Fruit fly (Drosophila melanogaster) whole organism, embryonic: Measurements from ENCODE around the gene CG5390.

Source experiments
- Abd-B ChIP-seq: fragments of 200-800 bp; sonication (Bioruptor generic); optimal IDR thresholded peaks from 2 replicates; lab custom pipeline; 2018; ENCODE audit warnings: missing biosample characterization, mild to moderate bottlenecking, missing genetic modification characterization, moderate library complexity
- Asciz ChIP-seq: fragments of 200-800 bp; sonication (Bioruptor generic); optimal IDR thresholded peaks from 2 replicates; lab custom pipeline; 2017; ENCODE audit warnings: missing biosample characterization, mild to moderate bottlenecking, missing genetic modification characterization, missing genetic modification reagents
- BEAF-32 ChIP-seq: fragments of 200-800 bp; sonication (Bioruptor generic); optimal IDR thresholded peaks from 3 replicates; lab custom pipeline; 2017; ENCODE audit warnings: missing biosample characterization, missing genetic modification characterization, mild to moderate bottlenecking, moderate library complexity, missing genetic modification reagents
- Bdp1 ChIP-seq: fragments of 200-800 bp; sonication (Bioruptor generic); optimal IDR thresholded peaks from 3 replicates; lab custom pipeline; 2016; ENCODE audit warnings: missing biosample characterization, missing genetic modification characterization
- BtbVII ChIP-seq: fragments of 200-800 bp; sonication (Bioruptor generic); optimal IDR thresholded peaks from 3 replicates; lab custom pipeline; 2017; ENCODE audit warnings: missing biosample characterization, mild to moderate bottlenecking, missing genetic modification characterization
- CG10209 ChIP-seq: fragments of 200-800 bp; sonication (Bioruptor generic); optimal IDR thresholded peaks from 3 replicates; lab custom pipeline; 2017; ENCODE audit warnings: missing biosample characterization, mild to moderate bottlenecking, missing genetic modification characterization, missing genetic modification reagents
- CG10267 ChIP-seq: fragments of 200-800 bp; sonication (Bioruptor generic); optimal IDR thresholded peaks from 2 replicates; lab custom pipeline; 2018; ENCODE audit warnings: missing biosample characterization, mild to moderate bottlenecking, missing genetic modification characterization, moderate library complexity
- CG10431 ChIP-seq: fragments of 200-800 bp; sonication (Bioruptor generic); optimal IDR thresholded peaks from 3 replicates; lab custom pipeline; 2018; ENCODE audit warnings: missing biosample characterization, mild to moderate bottlenecking, missing genetic modification characterization
- CG10959 ChIP-seq: fragments of 200-800 bp; sonication (Bioruptor generic); IDR thresholded peaks from 2 replicates; pipeline ENCODE4 v1.3.6; 2022; ENCODE audit warnings: missing biosample characterization, missing genetic modification characterization
- CG11247 ChIP-seq: fragments of 200-800 bp; sonication (Bioruptor generic); IDR thresholded peaks from 2 replicates; pipeline ENCODE4 v1.3.6; 2022; ENCODE audit warnings: missing biosample characterization, missing genetic modification characterization
- CG11696 ChIP-seq: fragments of 200-800 bp; sonication (Bioruptor generic); IDR thresholded peaks from 2 replicates; pipeline ENCODE4 v1.3.6; 2022; ENCODE audit warnings: missing biosample characterization, missing genetic modification characterization
- CG14014 ChIP-seq: fragments of 200-800 bp; sonication (Bioruptor generic); IDR thresholded peaks from 2 replicates; pipeline ENCODE4 v1.3.6; 2022; ENCODE audit warnings: missing biosample characterization, missing genetic modification characterization
- CG14667 ChIP-seq: fragments of 200-800 bp; sonication (Bioruptor generic); IDR thresholded peaks from 2 replicates; pipeline ENCODE4 v1.3.6; 2022; ENCODE audit warnings: missing biosample characterization, missing genetic modification characterization
- CG2202 ChIP-seq: fragments of 200-800 bp; sonication (Bioruptor generic); optimal IDR thresholded peaks from 2 replicates; lab custom pipeline; 2018; ENCODE audit warnings: missing biosample characterization, mild to moderate bottlenecking, missing genetic modification characterization
- CG2678 ChIP-seq: fragments of 200-800 bp; sonication (Bioruptor generic); optimal IDR thresholded peaks from 3 replicates; lab custom pipeline; 2019; ENCODE audit warnings: missing biosample characterization, mild to moderate bottlenecking, missing genetic modification characterization, moderate library complexity
- CG2712 ChIP-seq: fragments of 200-800 bp; optimal IDR thresholded peaks from 3 replicates; lab custom pipeline; 2019; ENCODE audit warnings: missing biosample characterization, mild to moderate bottlenecking, missing genetic modification characterization, moderate library complexity
- CG31365 ChIP-seq: fragments of 200-800 bp; sonication (Bioruptor generic); optimal IDR thresholded peaks from 2 replicates; lab custom pipeline; 2018; ENCODE audit warnings: missing biosample characterization, mild to moderate bottlenecking, missing genetic modification characterization
- CG33213 ChIP-seq: fragments of 200-800 bp; sonication (Bioruptor generic); optimal IDR thresholded peaks from 3 replicates; lab custom pipeline; 2016; ENCODE audit warnings: missing biosample characterization, missing genetic modification characterization
- CG34224 ChIP-seq: fragments of 200-800 bp; sonication (Bioruptor generic); IDR thresholded peaks from 3 replicates; pipeline ENCODE4 v1.3.6; 2022; ENCODE audit warnings: missing biosample characterization, missing genetic modification characterization; ENCODE audit not compliant: partially characterized antibody
- CG3726 ChIP-seq: fragments of 200-800 bp; sonication (Bioruptor generic); IDR thresholded peaks from 3 replicates; pipeline ENCODE4, ENCODE4 v1.3.6; 2022; ENCODE audit warnings: missing biosample characterization, missing genetic modification characterization
- CG3995 ChIP-seq: fragments of 200-800 bp; sonication (Bioruptor generic); optimal IDR thresholded peaks from 3 replicates; lab custom pipeline; 2016; ENCODE audit warnings: missing biosample characterization, missing genetic modification characterization
- CG43689 ChIP-seq: fragments of 200-800 bp; sonication (Bioruptor generic); IDR thresholded peaks from 2 replicates; pipeline ENCODE4 v1.3.6; 2022; ENCODE audit warnings: missing biosample characterization, missing genetic modification characterization
- CG9437 ChIP-seq: fragments of 200-800 bp; sonication (Bioruptor generic); optimal IDR thresholded peaks from 2 replicates; lab custom pipeline; 2018; ENCODE audit warnings: missing biosample characterization, mild to moderate bottlenecking, missing genetic modification characterization
- CkIIα-i1 ChIP-seq: fragments of 200-800 bp; sonication (Bioruptor generic); IDR thresholded peaks from 2 replicates; pipeline ENCODE4 v1.3.6; 2022; ENCODE audit warnings: missing biosample characterization, missing genetic modification characterization
- Lpt ChIP-seq: fragments of >200 bp; optimal IDR thresholded peaks from 2 replicates; lab custom pipeline; 2018; ENCODE audit warnings: missing biosample characterization, missing genetic modification characterization
- Med ChIP-seq: fragments of 200-800 bp; sonication (Bioruptor generic); peaks from one replicate; lab custom pipeline; 2016; ENCODE audit warnings: missing biosample characterization, missing genetic modification characterization, mild to moderate bottlenecking, inconsistent platforms, moderate library complexity
- NFAT ChIP-seq: fragments of 200-800 bp; sonication (Bioruptor generic); IDR thresholded peaks from 2 replicates; pipeline ENCODE4 v1.3.6; 2022; ENCODE audit warnings: missing biosample characterization, missing genetic modification characterization
- Opbp ChIP-seq: fragments of 200-800 bp; sonication (Bioruptor generic); IDR thresholded peaks from 3 replicates; pipeline ENCODE4 v1.3.6; 2022; ENCODE audit warnings: missing biosample characterization, missing genetic modification characterization; ENCODE audit not compliant: partially characterized antibody
- PHDP ChIP-seq: fragments of 200-800 bp; sonication (Bioruptor generic); optimal IDR thresholded peaks from 3 replicates; lab custom pipeline; 2018; ENCODE audit warnings: missing biosample characterization, mild to moderate bottlenecking, missing genetic modification characterization, moderate library complexity
- Rfx ChIP-seq: fragments of 200-800 bp; sonication (Bioruptor generic); IDR thresholded peaks from 2 replicates; pipeline ENCODE4 v1.3.6; 2022; ENCODE audit warnings: missing biosample characterization, missing genetic modification characterization
- Sox100B ChIP-seq: fragments of 200-800 bp; sonication (Bioruptor generic); optimal IDR thresholded peaks from 3 replicates; lab custom pipeline; 2018; ENCODE audit warnings: missing biosample characterization, mild to moderate bottlenecking, missing genetic modification characterization
- ash1 ChIP-seq: fragments of 200-800 bp; sonication (Bioruptor generic); optimal IDR thresholded peaks from 2 replicates; lab custom pipeline; 2018; ENCODE audit warnings: missing biosample characterization, mild to moderate bottlenecking, missing genetic modification characterization
- bowl ChIP-seq: fragments of 200-800 bp; sonication (Bioruptor generic); IDR thresholded peaks from 2 replicates; pipeline ENCODE4 v1.3.6; 2022; ENCODE audit warnings: missing biosample characterization, missing genetic modification characterization
- crol ChIP-seq: fragments of 200-800 bp; sonication (Bioruptor generic); IDR thresholded peaks from 2 replicates; pipeline ENCODE4 v1.3.6; 2022; ENCODE audit warnings: missing biosample characterization, missing genetic modification characterization
- cwo ChIP-seq: fragments of 200-800 bp; sonication (Bioruptor generic); optimal IDR thresholded peaks from 3 replicates; lab custom pipeline; 2017; ENCODE audit warnings: missing biosample characterization, missing genetic modification characterization, mild to moderate bottlenecking, moderate library complexity, missing genetic modification reagents
- eve ChIP-seq, 2 experiments: fragments of >200 bp; optimal IDR thresholded peaks; 2 replicates each; lab custom pipeline; 2017; ENCODE audit warnings: missing biosample characterization in 2 of 2, missing genetic modification characterization in 2 of 2
- exex ChIP-seq: fragments of 200-800 bp; sonication (Bioruptor generic); optimal IDR thresholded peaks from 4 replicates; lab custom pipeline; 2018; ENCODE audit warnings: missing biosample characterization, mild to moderate bottlenecking, missing genetic modification characterization, moderate library complexity
- hb ChIP-seq: fragments of 200-800 bp; sonication (Bioruptor generic); IDR thresholded peaks from 3 replicates; pipeline ENCODE4 v1.3.6; 2022; ENCODE audit warnings: missing biosample characterization, missing genetic modification characterization; ENCODE audit not compliant: partially characterized antibody
- luna ChIP-seq: fragments of 200-800 bp; sonication (Bioruptor generic); optimal IDR thresholded peaks from 2 replicates; lab custom pipeline; 2016; ENCODE audit warnings: missing biosample characterization, missing genetic modification characterization
- otp ChIP-seq: fragments of 200-800 bp; sonication (Bioruptor generic); IDR thresholded peaks from 3 replicates; pipeline ENCODE4, ENCODE4 v1.3.6; 2022; ENCODE audit warnings: missing biosample characterization, missing genetic modification characterization
- pho ChIP-seq: fragments of 200-800 bp; sonication (Bioruptor generic); optimal IDR thresholded peaks from 2 replicates; lab custom pipeline; 2016; ENCODE audit warnings: missing biosample characterization, missing genetic modification characterization
- pnt ChIP-seq: fragments of 200-800 bp; sonication (Bioruptor generic); optimal IDR thresholded peaks from 3 replicates; lab custom pipeline; 2016; ENCODE audit warnings: missing biosample characterization, missing genetic modification characterization
- pzg ChIP-seq: fragments of 200-800 bp; sonication (Bioruptor generic); optimal IDR thresholded peaks from 3 replicates; lab custom pipeline; 2018; ENCODE audit warnings: missing biosample characterization, mild to moderate bottlenecking, missing genetic modification characterization, moderate library complexity
- ranshi ChIP-seq: fragments of 200-800 bp; sonication (Bioruptor generic); IDR thresholded peaks from 2 replicates; pipeline ENCODE4 v1.3.6; 2022; ENCODE audit warnings: missing biosample characterization, missing genetic modification characterization
- slou ChIP-seq: fragments of 200-800 bp; sonication (Bioruptor generic); optimal IDR thresholded peaks from 3 replicates; lab custom pipeline; 2016; ENCODE audit warnings: missing biosample characterization, missing genetic modification characterization
- slp2 ChIP-seq: fragments of 200-800 bp; sonication (Bioruptor generic); optimal IDR thresholded peaks from 2 replicates; lab custom pipeline; 2016; ENCODE audit warnings: missing biosample characterization, missing genetic modification characterization
- sob ChIP-seq: fragments of 200-800 bp; sonication (Bioruptor generic); IDR thresholded peaks from 2 replicates; pipeline ENCODE4 v1.3.6; 2022; ENCODE audit warnings: missing biosample characterization, missing genetic modification characterization
- trh ChIP-seq: fragments of 200-800 bp; sonication (Bioruptor generic); optimal IDR thresholded peaks from 2 replicates; lab custom pipeline; 2016; ENCODE audit warnings: missing biosample characterization, missing genetic modification characterization
- unc-4 ChIP-seq: fragments of 200-800 bp; sonication (Bioruptor generic); IDR thresholded peaks from 2 replicates; pipeline ENCODE4 v1.3.6; 2022; ENCODE audit warnings: missing biosample characterization, missing genetic modification characterization; ENCODE audit not compliant: partially characterized antibody

Gene CG5390

DNA sequence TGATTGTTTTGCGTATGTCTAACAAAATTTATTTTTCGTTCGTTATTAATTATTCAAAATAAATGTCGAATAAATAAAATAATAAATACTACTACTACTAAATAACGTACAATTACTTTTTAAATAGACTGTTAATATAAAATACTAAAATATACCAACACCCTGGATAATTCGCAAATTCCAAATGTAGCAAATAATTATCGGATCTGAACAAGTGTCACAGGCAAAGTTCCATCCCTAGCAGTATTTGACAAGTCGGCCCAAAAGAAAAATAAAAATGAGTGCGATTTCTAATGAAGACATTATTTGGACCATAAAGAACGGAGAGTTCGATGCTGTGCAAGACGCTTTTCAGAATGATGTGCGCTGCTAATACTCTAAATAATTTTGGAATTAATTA lies 35.0 kb upstream of the CG5390 start, which contains the start of gene CG31715 (continued):
- TF ChIP-seq Asciz (GFP tag; lab: Kevin White, UChicago) (no peak), CG10267 (tag; lab: Kevin White, UChicago) (peak; percentile 14), slou (no peak), BEAF-32 (GFP tag; lab: Kevin White, UChicago) (peak; percentile 67), CG10209 (GFP tag; lab: Kevin White, UChicago) (no peak), Sox100B (GFP tag; lab: Kevin White, UChicago) (peak; percentile 18), CG31365 (tag; lab: Kevin White, UChicago) (no peak), Med (GFP tag; lab: Kevin White, UChicago) (peak; percentile 79), Rfx (no peak), BtbVII (GFP tag; lab: Kevin White, UChicago) (no peak), CG3726 (GFP tag; lab: Robert Waterston, UW) (no peak), unc-4 (peak; percentile 45; the same call in 1 of the 2 replicates), Bdp1 (GFP tag; lab: Kevin White, UChicago) (no peak), ranshi (peak; percentile 53; the same call in 1 of the 2 replicates)

DNA sequence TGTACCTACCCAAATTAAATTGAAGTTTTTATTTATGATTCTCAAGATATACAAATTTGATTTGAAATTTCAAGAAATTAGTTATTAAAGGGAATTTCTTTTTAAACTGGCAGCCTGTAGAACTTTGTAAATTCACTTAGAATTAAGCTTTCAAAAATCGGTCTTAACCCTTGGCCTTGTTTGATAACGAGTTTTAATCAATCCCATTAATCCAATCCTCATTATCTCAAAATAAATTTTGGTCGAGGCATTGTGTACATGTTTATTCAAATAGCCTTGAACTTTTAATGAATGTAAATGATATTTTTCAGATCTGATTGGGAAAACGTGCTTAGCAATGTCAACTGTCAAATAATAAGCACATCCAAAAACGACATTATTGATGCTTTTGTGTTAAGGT lies 33.4 kb upstream of the CG5390 start:
- peak; percentile 6 for TF ChIP-seq exex (tag; lab: Kevin White, UChicago)
- TF ChIP-seq PHDP: no peak
- peak; percentile 14 for TF ChIP-seq cwo (GFP tag; lab: Kevin White, UChicago)
- peak in 1 of 2 experiments; percentile 24 for TF ChIP-seq eve (GFP tag; optimal IDR thresholded peaks at IDR 0.05; lab: Kevin White, UChicago)

DNA sequence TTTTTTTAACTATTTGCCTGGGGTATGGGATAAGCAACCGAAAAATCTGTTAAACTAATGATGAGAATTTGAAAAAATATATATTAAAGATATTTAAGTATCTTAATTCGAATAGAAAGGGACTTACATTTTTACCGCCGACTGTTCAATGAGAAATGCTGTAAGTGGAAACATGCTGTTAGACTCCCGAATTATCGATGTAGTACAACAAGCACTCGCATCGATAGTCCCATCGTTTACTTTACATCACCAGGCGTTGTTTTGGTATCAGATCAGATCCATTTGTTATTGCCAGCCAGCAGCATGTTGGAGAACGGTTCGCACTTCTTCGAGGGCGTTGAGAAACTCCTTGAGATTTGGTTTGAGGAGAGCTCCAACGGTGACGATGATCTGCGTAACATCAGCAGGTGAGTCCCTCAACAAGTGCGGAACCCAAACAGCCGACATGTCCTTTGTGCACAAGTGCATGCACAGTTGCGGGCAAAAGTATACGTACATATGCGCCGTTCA lies 32.9 kb upstream of the CG5390 start, which contains the start of gene SamDC:
TSS of gene SamDC (plus strand) at position 246 of the 510 bp plus-strand sequence.
- peak; percentile 73; the same call in 2 of the 3 replicates for TF ChIP-seq hb (GFP tag; lab: Robert Waterston, UW)
- TF ChIP-seq pnt (GFP tag; lab: Kevin White, UChicago): peak; percentile 2
- peak; percentile 83 for TF ChIP-seq Opbp (GFP tag; lab: Robert Waterston, UW)
- TF ChIP-seq CG9437 (GFP tag; lab: Kevin White, UChicago): peak; percentile 25
- TF ChIP-seq CG14014 (GFP tag; lab: Robert Waterston, UW): no peak
- no peak for TF ChIP-seq slp2 (GFP tag; lab: Kevin White, UChicago)
- TF ChIP-seq trh (GFP tag; lab: Kevin White, UChicago): no peak
- TF ChIP-seq luna (GFP tag; lab: Kevin White, UChicago): no peak
- TF ChIP-seq Lpt (GFP tag; lab: Kevin White, UChicago): no peak
- no peak for TF ChIP-seq CG2202 (tag; lab: Kevin White, UChicago)
- no peak for TF ChIP-seq CkIIα-i1 (GFP tag; lab: Robert Waterston, UW)
- no peak for TF ChIP-seq CG43689
- TF ChIP-seq pho (GFP tag; lab: Kevin White, UChicago): peak; percentile 46
- peak; percentile 34 for TF ChIP-seq CG33213
- TF ChIP-seq CG11696: peak; percentile 90
- peak; percentile 88 for TF ChIP-seq pzg (GFP tag; lab: Kevin White, UChicago)
- peak; percentile 53 for TF ChIP-seq CG2712 (tag; lab: Kevin White, UChicago)
- TF ChIP-seq CG3995 (GFP tag; lab: Kevin White, UChicago): peak; percentile 8
- TF ChIP-seq CG34224 (GFP tag; lab: Robert Waterston, UW): peak; percentile 79
- no peak for TF ChIP-seq crol (GFP tag; lab: Robert Waterston, UW)
- TF ChIP-seq Abd-B (GFP tag; lab: Kevin White, UChicago): no peak
- TF ChIP-seq otp (GFP tag; lab: Robert Waterston, UW): no peak
- TF ChIP-seq ash1 (GFP tag; lab: Kevin White, UChicago): peak; percentile 16
- TF ChIP-seq CG2678 (tag; lab: Kevin White, UChicago): peak; percentile 33
- no peak for TF ChIP-seq CG14667 (GFP tag; lab: Robert Waterston, UW)
- TF ChIP-seq bowl (GFP tag; lab: Robert Waterston, UW): no peak
- TF ChIP-seq NFAT (GFP tag; lab: Robert Waterston, UW): peak; percentile 71; the same call in 1 of the 2 replicates
- no peak for TF ChIP-seq CG10959 (GFP tag; lab: Robert Waterston, UW)
- peak; percentile 65; the same call in 1 of the 2 replicates for TF ChIP-seq sob (GFP tag; lab: Robert Waterston, UW)
- TF ChIP-seq CG10431 (GFP tag; lab: Kevin White, UChicago): no peak
- no peak for TF ChIP-seq CG11247 (GFP tag; lab: Robert Waterston, UW)
